Worm (Caenorhabditis elegans): ENCODE measurements around the gene dars-1.

DNA sequence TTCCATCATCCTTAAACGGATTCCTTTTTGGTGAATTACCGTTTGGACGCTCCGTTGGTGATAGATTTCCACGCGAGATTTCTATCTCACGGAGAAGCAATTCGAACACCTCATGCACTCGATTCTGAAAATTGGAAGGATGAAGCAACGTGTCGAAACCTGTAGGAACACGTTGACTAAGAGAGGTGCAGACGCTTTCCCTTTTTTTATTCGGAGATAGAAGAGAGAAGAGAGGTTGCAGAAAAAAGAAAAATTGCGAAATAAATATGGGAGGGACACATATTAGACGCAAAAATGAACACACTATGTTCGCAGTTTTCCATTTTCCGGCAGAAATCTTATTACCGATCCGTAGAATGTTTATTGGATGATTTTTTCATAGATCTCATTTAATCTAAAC, 36.3 kb downstream of the dars-1 start:
- no peak for TF ChIP-seq aptf-2 (GFP tag; conservative IDR thresholded peaks at IDR 0.05)
- TF ChIP-seq ama-1 (optimal IDR thresholded peaks at IDR 0.05), result no peak
- no peak for TF ChIP-seq ama-1 (GFP tag; optimal IDR thresholded peaks at IDR 0.05)
- no peak for TF ChIP-seq bed-2 (GFP tag; IDR thresholded peaks at IDR 0.05)
- no peak for TF ChIP-seq athp-1 (tag; optimal IDR thresholded peaks at IDR 0.05)
- TF ChIP-seq T26A5.8 (tag; optimal IDR thresholded peaks at IDR 0.05), result no peak
- TF ChIP-seq somi-1 (GFP tag; optimal IDR thresholded peaks at IDR 0.05), result no peak
- TF ChIP-seq ztf-22 (GFP tag; optimal IDR thresholded peaks at IDR 0.05), result no peak

Data from whole organism, young adult.